Fruit fly (Drosophila melanogaster): ENCODE results near the gene CG4009.
A peak's percentile ranks its signal among the peaks of the same experiment; 100 is the strongest.

Gene CG4009

DNA sequence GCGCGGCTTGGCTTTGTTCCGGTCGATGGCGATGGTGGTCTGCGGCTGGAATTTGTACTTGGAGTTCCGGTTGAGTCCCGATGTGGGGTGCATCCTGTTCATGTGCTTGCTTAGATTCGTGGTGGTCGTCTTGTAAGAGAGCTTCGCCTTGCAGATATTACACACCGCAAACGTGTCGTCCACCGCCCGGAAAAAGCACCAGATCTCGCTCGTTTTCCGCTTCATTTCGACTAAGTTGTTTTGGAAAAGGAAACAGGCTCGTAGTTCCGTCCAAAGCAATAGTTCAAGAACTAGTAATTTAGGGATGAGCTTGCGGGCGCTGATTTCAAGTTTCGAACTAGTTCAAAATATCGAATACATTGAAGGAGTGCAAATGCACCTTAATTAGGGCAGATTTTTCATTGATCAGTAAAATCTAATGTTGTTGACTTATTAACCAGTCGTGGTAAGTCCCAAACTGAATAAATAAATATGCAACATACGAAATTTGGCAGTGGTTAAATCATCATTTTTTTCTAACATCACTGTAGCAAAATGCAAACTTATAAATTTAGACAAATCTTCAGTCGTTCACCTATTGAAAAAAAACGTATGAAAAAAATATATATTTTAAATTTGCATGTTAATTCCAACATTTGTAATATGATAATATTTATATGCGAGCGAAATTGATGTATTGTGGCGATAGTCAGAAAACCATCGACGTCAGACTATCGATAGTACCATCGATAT, 7.2 kb upstream of the CG4009 start, which contains the start of the genes bdwf and Patr-1:
bdwf (minus strand) TSS at position 299 of the 732 bp plus-strand sequence.
Patr-1 (plus strand) TSS at position 727 of the 732 bp plus-strand sequence.
- TF ChIP-seq CG17801 (GFP tag; optimal IDR thresholded peaks at IDR 0.05; ENCODE audit: partially characterized antibody): no peak

DNA sequence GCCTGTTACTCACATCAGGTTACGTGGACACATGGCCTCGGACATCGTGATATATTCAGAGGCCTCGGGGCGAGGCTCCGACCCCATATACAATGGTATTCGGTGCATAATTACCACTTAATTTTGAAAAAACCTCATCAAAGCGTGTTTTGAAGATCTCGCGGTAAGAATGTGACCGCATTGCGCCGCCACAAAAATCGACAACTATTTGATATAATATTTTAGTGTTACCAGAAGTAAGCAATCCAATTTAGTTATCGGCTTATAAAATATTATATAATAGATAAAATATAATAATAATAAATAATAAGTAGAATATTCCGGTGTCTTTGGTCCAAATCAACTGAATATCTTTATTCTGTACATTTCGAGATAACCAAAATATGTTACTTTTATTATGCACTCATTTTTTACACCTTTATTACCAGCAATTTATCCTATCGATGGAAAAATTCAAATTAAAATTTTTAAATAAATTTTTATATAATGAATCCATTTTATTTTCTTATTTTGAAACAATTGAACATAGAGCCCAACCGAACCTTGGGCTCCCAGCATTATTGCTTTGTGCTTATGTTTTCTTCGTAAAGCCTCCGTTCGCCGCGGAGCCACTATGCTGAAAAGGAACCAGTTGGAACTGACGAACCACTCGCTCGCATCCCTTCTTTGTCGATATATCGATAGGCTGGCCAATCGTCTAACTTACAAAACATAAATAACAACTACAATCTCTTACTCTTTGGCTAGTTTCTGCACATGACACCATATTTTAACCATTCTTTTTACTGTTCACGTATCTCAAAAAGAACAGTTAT, 4.4 kb upstream of the CG4009 start, which contains the start of the genes CG18213 and Trm7-32:
CG18213 (minus strand) TSS at position 211 of the 815 bp plus-strand sequence.
Trm7-32 (plus strand) TSS at position 690 of the 815 bp plus-strand sequence.
- TF ChIP-seq CG17801 (GFP tag; optimal IDR thresholded peaks at IDR 0.05; ENCODE audit: partially characterized antibody): no peak

- TF ChIP-seq CG17801 (GFP tag; optimal IDR thresholded peaks at IDR 0.05; ENCODE audit: partially characterized antibody): no peak
Observed at dm6 chr3R:17031502-17031901, 4.3 kb downstream of the CG4009 start, which contains the start of gene CG31268. Gene CG31268, plus strand, starts transcription at chr3R:17031802.

dm6 chr3R:17029796-17030195, 6.0 kb downstream of the CG4009 start:
- TF ChIP-seq CG17801 (GFP tag; optimal IDR thresholded peaks at IDR 0.05; ENCODE audit: partially characterized antibody): no peak

- TF ChIP-seq CG17801 (GFP tag; optimal IDR thresholded peaks at IDR 0.05; ENCODE audit: partially characterized antibody): no peak
Observed at dm6 chr3R:17028393-17028792, 7.5 kb downstream of the CG4009 start, which contains the start of gene CG5225. Gene CG5225, plus strand, starts transcription at chr3R:17028693.

dm6 chr3R:17020956-17021355, 14.9 kb downstream of the CG4009 start, which contains the start of gene Adsl:
Gene Adsl, minus strand, starts transcription at chr3R:17021120.
- TF ChIP-seq CG17801 (GFP tag; optimal IDR thresholded peaks at IDR 0.05; ENCODE audit: partially characterized antibody): peak; percentile 85

DNA sequence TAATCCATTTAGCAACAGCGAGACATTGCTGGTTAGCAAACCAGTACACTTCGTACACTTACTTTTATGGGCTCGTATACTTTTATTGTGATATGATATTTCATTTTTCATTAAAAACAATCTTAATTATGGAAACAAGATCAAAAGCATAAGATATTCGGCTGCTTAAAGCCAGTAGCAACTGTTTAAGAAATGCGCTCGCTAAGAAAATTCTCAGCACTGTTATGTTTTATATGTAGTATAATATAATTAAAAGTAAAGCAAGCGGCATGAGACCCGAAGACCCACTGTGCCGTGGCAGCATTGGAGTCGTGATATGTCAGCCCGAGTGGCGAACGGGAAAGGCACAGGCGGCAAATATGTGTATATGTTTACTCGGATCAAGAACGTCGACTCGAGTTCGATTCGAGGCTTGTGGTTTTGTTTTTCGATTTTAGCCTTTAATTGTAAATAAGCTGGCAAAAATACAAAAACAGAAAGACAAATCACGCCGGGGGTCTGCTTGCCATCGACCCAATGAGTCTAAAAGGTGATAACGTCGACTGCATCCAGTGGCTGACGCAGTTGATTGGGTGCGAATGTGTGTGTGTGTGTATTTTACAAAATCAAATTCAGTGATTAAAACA, 16.8 kb downstream of the CG4009 start:
- TF ChIP-seq CG17801 (GFP tag; optimal IDR thresholded peaks at IDR 0.05; ENCODE audit: partially characterized antibody): no peak

dm6 chr3R:17016193-17016592, 19.7 kb downstream of the CG4009 start:
- TF ChIP-seq CG17801 (GFP tag; optimal IDR thresholded peaks at IDR 0.05; ENCODE audit: partially characterized antibody): no peak

- no peak for TF ChIP-seq CG17801 (GFP tag; optimal IDR thresholded peaks at IDR 0.05; ENCODE audit: partially characterized antibody)
Observed at dm6 chr3R:17014276-17014675, 21.6 kb downstream of the CG4009 start, which contains the start of gene Pxd. Gene Pxd, plus strand, starts transcription at chr3R:17014576.

dm6 chr3R:17008675-17009022, 27.2 kb downstream of the CG4009 start:
- no peak for TF ChIP-seq CG17801 (GFP tag; optimal IDR thresholded peaks at IDR 0.05; ENCODE audit: partially characterized antibody)

- TF ChIP-seq CG17801 (GFP tag; optimal IDR thresholded peaks at IDR 0.05; ENCODE audit: partially characterized antibody): no peak
Observed at dm6 chr3R:17008018-17008674, 27.7 kb downstream of the CG4009 start, which contains the start of gene CG8907. Gene CG8907, plus strand, starts transcription at chr3R:17008269.

DNA sequence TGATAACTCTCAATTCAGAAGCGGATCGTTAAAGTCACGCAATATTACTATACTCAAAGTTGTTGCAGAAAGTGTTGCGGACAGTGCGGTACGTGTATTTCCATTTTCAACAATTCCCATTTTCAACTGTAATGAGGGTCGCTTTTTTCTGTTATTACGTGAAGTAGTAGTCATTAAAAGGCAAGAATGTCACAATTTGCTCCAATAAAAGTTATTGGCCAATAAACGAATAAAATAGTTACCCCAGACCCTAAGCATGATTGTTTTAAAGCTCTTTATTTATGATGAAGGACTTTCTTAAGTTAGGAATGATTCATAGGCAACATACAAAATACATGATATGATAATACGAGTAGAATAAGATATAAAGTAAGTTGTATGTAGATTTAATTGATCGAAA, 28.5 kb downstream of the CG4009 start:
- no peak for TF ChIP-seq CG17801 (GFP tag; optimal IDR thresholded peaks at IDR 0.05; ENCODE audit: partially characterized antibody)

dm6 chr3R:17003468-17003867, 32.4 kb downstream of the CG4009 start:
- TF ChIP-seq CG17801 (GFP tag; optimal IDR thresholded peaks at IDR 0.05; ENCODE audit: partially characterized antibody): no peak
